Worm (Caenorhabditis elegans): ENCODE measurements around the gene cpf-1.

Gene cpf-1

DNA sequence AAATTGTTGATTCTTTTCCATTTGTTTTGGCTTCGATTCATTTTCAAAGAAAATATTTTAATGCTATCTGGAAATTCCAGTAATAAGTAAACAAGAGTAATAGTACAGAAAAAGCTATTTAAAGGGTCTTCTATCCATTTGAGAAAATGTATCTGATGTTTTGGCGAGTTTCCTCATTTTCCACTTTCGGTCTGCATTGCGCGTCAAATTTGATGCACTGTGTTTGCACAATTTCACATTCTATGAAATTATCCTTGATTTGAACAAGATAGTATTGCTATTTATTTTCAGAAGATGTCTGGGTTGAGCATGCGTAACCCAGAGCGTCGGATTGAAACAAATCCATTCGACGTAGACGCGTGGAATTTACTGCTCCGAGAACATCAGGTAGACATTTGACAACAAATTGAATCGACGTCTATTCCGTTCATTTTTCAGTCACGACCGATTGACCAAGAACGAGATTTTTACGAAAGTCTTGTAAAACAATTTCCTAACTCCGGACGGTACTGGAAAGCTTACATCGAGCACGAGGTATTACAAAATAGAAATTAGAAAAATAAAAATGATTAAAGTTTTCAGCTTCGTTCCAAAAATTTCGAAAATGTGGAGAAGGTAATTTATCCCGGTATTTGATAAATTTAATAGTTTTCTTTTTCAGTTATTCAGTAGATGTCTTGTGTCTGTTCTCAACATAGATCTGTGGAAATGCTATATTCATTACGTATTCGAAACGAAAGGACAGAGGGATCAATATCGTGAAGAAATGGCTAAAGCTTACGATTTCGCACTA lies 1.5 kb upstream of the cpf-1 start, which contains the start of gene suf-1 (continued):
- peak; percentile 49; the same call in 1 of the 2 replicates for TF ChIP-seq hmg-1.2 (GFP tag; IDR thresholded peaks at IDR 0.05)
- peak; percentile 85 for TF ChIP-seq Y53G8AR.9 (GFP tag; conservative IDR thresholded peaks at IDR 0.05)
- peak; percentile 80 for TF ChIP-seq snpc-3.4 (tag; optimal IDR thresholded peaks at IDR 0.05)
- no peak for TF ChIP-seq ztf-25 (GFP tag; IDR thresholded peaks at IDR 0.05)
- TF ChIP-seq unc-130 (GFP tag; optimal IDR thresholded peaks at IDR 0.05): peak; percentile 69
- TF ChIP-seq cebp-1 (GFP tag; IDR thresholded peaks at IDR 0.05): no peak
- TF ChIP-seq cebp-1 (tag; optimal IDR thresholded peaks at IDR 0.05): no peak
- no peak for TF ChIP-seq B0261.1 (tag; optimal IDR thresholded peaks at IDR 0.05)
- TF ChIP-seq ama-1 (optimal IDR thresholded peaks at IDR 0.05): no peak
- TF ChIP-seq ama-1 (GFP tag; optimal IDR thresholded peaks at IDR 0.05): peak in 1 of 2 experiments; percentile 51
- no peak for TF ChIP-seq egl-18 (GFP tag; IDR thresholded peaks at IDR 0.05)
- TF ChIP-seq hrde-1 (tag; optimal IDR thresholded peaks at IDR 0.05; ENCODE audit: borderline replicate concordance): peak; percentile 92
- TF ChIP-seq hmg-20 (GFP tag; IDR thresholded peaks at IDR 0.05): no peak
- no peak for TF ChIP-seq sdz-38 (tag; optimal IDR thresholded peaks at IDR 0.05)
- TF ChIP-seq snpc-1.1 (tag; optimal IDR thresholded peaks at IDR 0.05; ENCODE audit: insufficient read depth): peak; percentile 64
- no peak for TF ChIP-seq nhr-120 (GFP tag; IDR thresholded peaks at IDR 0.05)
- no peak for TF ChIP-seq mes-4 (tag; optimal IDR thresholded peaks at IDR 0.05)
- no peak for TF ChIP-seq K12H6.12 (tag; optimal IDR thresholded peaks at IDR 0.05)
- TF ChIP-seq hlh-26 (GFP tag; conservative IDR thresholded peaks at IDR 0.05): no peak
- TF ChIP-seq tbx-9 (tag; optimal IDR thresholded peaks at IDR 0.05; ENCODE audit: borderline replicate concordance): no peak
- no peak for TF ChIP-seq him-1 (tag; optimal IDR thresholded peaks at IDR 0.05)
- TF ChIP-seq B0336.3 (GFP tag; IDR thresholded peaks at IDR 0.05): peak; percentile 89
- TF ChIP-seq aptf-3 (GFP tag; IDR thresholded peaks at IDR 0.05): peak; percentile 13; the same call in 1 of the 2 replicates
- no peak for TF ChIP-seq egl-44 (GFP tag; IDR thresholded peaks at IDR 0.05)
- TF ChIP-seq cebp-2 (GFP tag; IDR thresholded peaks at IDR 0.05): peak; percentile 77; the same call in 1 of the 2 replicates
- TF ChIP-seq ztf-22 (GFP tag; optimal IDR thresholded peaks at IDR 0.05): no peak
- TF ChIP-seq C06A6.2 (GFP tag; conservative IDR thresholded peaks at IDR 0.05): no peak
- no peak for TF ChIP-seq ceh-40 (GFP tag; IDR thresholded peaks at IDR 0.05)
- peak; percentile 45; the same call in 1 of the 2 replicates for TF ChIP-seq pbrm-1 (GFP tag; IDR thresholded peaks at IDR 0.05)
- TF ChIP-seq rcor-1 (GFP tag; IDR thresholded peaks at IDR 0.05): no peak
- TF ChIP-seq zim-3 (tag; optimal IDR thresholded peaks at IDR 0.05): no peak
- no peak for TF ChIP-seq ceh-58 (GFP tag; IDR thresholded peaks at IDR 0.05)
- no peak for TF ChIP-seq mel-28 (tag; optimal IDR thresholded peaks at IDR 0.05; ENCODE audit: borderline replicate concordance)
- TF ChIP-seq nhr-90 (tag; optimal IDR thresholded peaks at IDR 0.05): no peak
- TF ChIP-seq efl-1 (GFP tag; optimal IDR thresholded peaks at IDR 0.05): peak; percentile 43
- TF ChIP-seq fkh-3 (tag; optimal IDR thresholded peaks at IDR 0.05): no peak
- TF ChIP-seq ceh-91 (GFP tag; IDR thresholded peaks at IDR 0.05): no peak
- peak; percentile 49 for TF ChIP-seq snpc-4 (GFP tag; optimal IDR thresholded peaks at IDR 0.05)
- peak in 3 of 4 experiments; percentile 29 to 81 (median 42) for TF ChIP-seq snpc-4 (tag; optimal IDR thresholded peaks at IDR 0.05)
- TF ChIP-seq ekl-4 (GFP tag; IDR thresholded peaks at IDR 0.05): peak; percentile 90
- TF ChIP-seq sea-2 (GFP tag; IDR thresholded peaks at IDR 0.05): no peak
- TF ChIP-seq F52B5.7 (tag; optimal IDR thresholded peaks at IDR 0.05): peak; percentile 22
- no peak for TF ChIP-seq madf-10 (tag; optimal IDR thresholded peaks at IDR 0.05)
- peak; percentile 32; the same call in 1 of the 2 replicates for TF ChIP-seq ceh-100 (GFP tag; IDR thresholded peaks at IDR 0.05)
- TF ChIP-seq somi-1 (GFP tag; optimal IDR thresholded peaks at IDR 0.05): no peak
- peak; percentile 75; the same call in 1 of the 2 replicates for TF ChIP-seq Y56A3A.18 (GFP tag; IDR thresholded peaks at IDR 0.05)
- no peak for TF ChIP-seq ztf-26 (tag; optimal IDR thresholded peaks at IDR 0.05)
- TF ChIP-seq madf-8 (GFP tag; conservative IDR thresholded peaks at IDR 0.05): peak; percentile 44; the same call in 1 of the 2 replicates

Measured in whole organism, young adult.